Fruit fly (Drosophila melanogaster): Measurements from ENCODE around the gene Tango10.

Tango10 gene

DNA sequence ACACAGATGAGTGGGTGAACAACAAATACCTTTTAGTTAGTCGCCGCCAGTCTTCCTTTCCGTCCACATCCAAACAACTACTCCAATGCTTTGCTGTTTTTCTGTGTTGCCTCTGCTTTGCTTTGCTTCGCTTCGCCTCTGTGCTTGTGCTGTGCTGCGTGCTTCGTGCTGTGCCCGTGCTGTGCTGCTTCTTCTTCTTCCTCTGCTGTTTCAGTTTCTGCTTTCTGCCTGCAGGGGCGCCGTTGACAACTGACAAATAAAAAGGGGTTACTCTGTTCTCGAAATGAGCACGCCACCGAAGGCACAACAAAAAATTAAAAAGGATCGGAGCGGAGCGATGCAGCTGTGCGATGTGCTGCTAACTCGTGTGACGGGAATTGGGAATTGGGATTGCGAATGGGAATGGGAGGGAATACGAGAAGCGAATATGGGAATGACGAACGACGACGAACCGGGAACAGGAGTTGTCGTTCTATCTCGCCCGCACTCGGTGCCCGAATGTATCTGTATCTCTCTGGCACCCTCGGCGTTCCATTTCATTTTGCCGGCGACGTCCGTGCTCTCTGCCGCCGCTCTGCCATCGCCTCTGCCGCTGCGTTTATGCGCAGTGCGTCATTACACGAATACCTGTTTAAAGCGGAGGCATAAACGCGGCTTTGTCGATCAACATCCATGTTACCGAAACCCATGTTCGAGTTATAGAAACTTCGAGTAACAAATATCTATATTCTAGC is 5.3 kb upstream of the Tango10 start (continued):
- TF ChIP-seq bigmax (GFP tag; optimal IDR thresholded peaks at IDR 0.05) (no peak), Hr39 (optimal IDR thresholded peaks at IDR 0.05) (no peak), odd (GFP tag; optimal IDR thresholded peaks at IDR 0.05) (peak; percentile 50), zen (tag; optimal IDR thresholded peaks at IDR 0.05) (no peak), Vsx1 (GFP tag; optimal IDR thresholded peaks at IDR 0.05) (peak; percentile 23), CG7556 (GFP tag; optimal IDR thresholded peaks at IDR 0.05) (peak; percentile 66), gce (GFP tag; IDR thresholded peaks at IDR 0.05) (no peak), D19B (GFP tag; optimal IDR thresholded peaks at IDR 0.05) (peak; percentile 42), NK7.1 (GFP tag; optimal IDR thresholded peaks at IDR 0.05) (peak; percentile 77), CG10543 (GFP tag; optimal IDR thresholded peaks at IDR 0.05) (peak; percentile 73), Poxn (GFP tag; IDR thresholded peaks at IDR 0.05) (peak; percentile 41; the same call in 1 of the 2 replicates), CG2120 (GFP tag; optimal IDR thresholded peaks at IDR 0.05) (peak; percentile 84), CG12769 (tag; optimal IDR thresholded peaks at IDR 0.05) (peak; percentile 94), usp (GFP tag; optimal IDR thresholded peaks at IDR 0.05) (no peak), unpg (GFP tag; optimal IDR thresholded peaks at IDR 0.05) (peak; percentile 66), peb (GFP tag; IDR thresholded peaks at IDR 0.05) (0 out of 2 replicates have a peak, but pooled peaks have one; percentile 21), YL-1 (GFP tag; optimal IDR thresholded peaks at IDR 0.05) (no peak), yki (optimal IDR thresholded peaks at IDR 0.05) (no peak), trh (GFP tag; optimal IDR thresholded peaks at IDR 0.05) (no peak), fd3F (GFP tag; optimal IDR thresholded peaks at IDR 0.05) (peak; percentile 46), Blimp-1 (GFP tag; optimal IDR thresholded peaks at IDR 0.05) (peak; percentile 40), Sry-δ (GFP tag; optimal IDR thresholded peaks at IDR 0.05) (peak; percentile 40), CG6689 (GFP tag; IDR thresholded peaks at IDR 0.05) (peak; percentile 61), Nf-YA (GFP tag; IDR thresholded peaks at IDR 0.05) (no peak), CG13624 (GFP tag; optimal IDR thresholded peaks at IDR 0.05) (no peak), CG4404 (GFP tag; IDR thresholded peaks at IDR 0.05) (peak; percentile 65), amos (GFP tag; IDR thresholded peaks at IDR 0.05; ENCODE audit: partially characterized antibody) (peak; percentile 57; the same call in 1 of the 2 replicates), NFAT (GFP tag; IDR thresholded peaks at IDR 0.05) (peak; percentile 62; the same call in 1 of the 2 replicates), Ptx1 (GFP tag; IDR thresholded peaks at IDR 0.05) (peak; percentile 85), ro (GFP tag; IDR thresholded peaks at IDR 0.05) (no peak), CG3281 (GFP tag; optimal IDR thresholded peaks at IDR 0.05) (peak; percentile 35), CoRest (tag; optimal IDR thresholded peaks at IDR 0.05) (peak; percentile 65), CG33213 (GFP tag; optimal IDR thresholded peaks at IDR 0.05) (peak; percentile 11), CG18619 (GFP tag; optimal IDR thresholded peaks at IDR 0.05) (peak; percentile 71), CG12236 (GFP tag; optimal IDR thresholded peaks at IDR 0.05) (no peak), ara (GFP tag; IDR thresholded peaks at IDR 0.05) (peak; percentile 57), sim (GFP tag; IDR thresholded peaks at IDR 0.05) (no peak), Sin3A (optimal IDR thresholded peaks at IDR 0.05) (no peak), ATbp (GFP tag; optimal IDR thresholded peaks at IDR 0.05) (peak; percentile 30), bsh (GFP tag; optimal IDR thresholded peaks at IDR 0.05) (peak in 1 of 2 experiments; percentile 44), CG9437 (GFP tag; optimal IDR thresholded peaks at IDR 0.05) (peak; percentile 42), HHEX (GFP tag; optimal IDR thresholded peaks at IDR 0.05) (peak; percentile 70), CG17385 (GFP tag; optimal IDR thresholded peaks at IDR 0.05) (peak; percentile 98), Trl (optimal IDR thresholded peaks at IDR 0.05) (peak in 1 of 2 experiments; percentile 30), Trl (GFP tag; optimal IDR thresholded peaks at IDR 0.05) (peak; percentile 18), Sox100B (GFP tag; optimal IDR thresholded peaks at IDR 0.05) (peak; percentile 43), CrebB (tag; optimal IDR thresholded peaks at IDR 0.05) (no peak), fd64A (GFP tag; optimal IDR thresholded peaks at IDR 0.05) (no peak), CG6254 (GFP tag; optimal IDR thresholded peaks at IDR 0.05) (peak; percentile 49), Stat92E (GFP tag; optimal IDR thresholded peaks at IDR 0.05) (no peak)
